Worm (Caenorhabditis elegans) whole organism, late embryonic: ENCODE data around the gene cee-1.
A peak's percentile ranks its signal among the peaks of the same experiment; 100 is the strongest.

Experiments used
- C38D4.7 ChIP-seq: fragments of 200-800 bp; sonication (Bioruptor generic); optimal IDR thresholded peaks from 2 replicates; lab custom pipeline; 2018; ENCODE audit warnings: mild to moderate bottlenecking, missing genetic modification characterization, moderate library complexity, missing compliant biosample characterization
- F13H6.1 ChIP-seq: sonication (generic microtip); optimal IDR thresholded peaks from 2 replicates; lab custom pipeline; 2016; ENCODE audit warnings: missing genetic modification characterization, missing compliant biosample characterization
- K02D7.2 ChIP-seq: sonication (generic microtip); optimal IDR thresholded peaks from 2 replicates; lab custom pipeline; 2017; ENCODE audit warnings: mild to moderate bottlenecking, missing genetic modification characterization, missing compliant biosample characterization
- K09A11.1 ChIP-seq: sonication (generic microtip); optimal IDR thresholded peaks from 2 replicates; lab custom pipeline; 2017; ENCODE audit warnings: antibody characterized with exemption, mild to moderate bottlenecking, missing genetic modification characterization, missing compliant biosample characterization; ENCODE audit not compliant: insufficient read depth
- T23F11.4 ChIP-seq: fragments of 200-800 bp; sonication (Bioruptor generic); optimal IDR thresholded peaks from 2 replicates; lab custom pipeline; 2018; ENCODE audit warnings: mild to moderate bottlenecking, missing genetic modification characterization, missing compliant biosample characterization
- ama-1 ChIP-seq: fragments of 150-350 bp; optimal IDR thresholded peaks from 2 replicates; lab custom pipeline; 2014
- ceh-14 ChIP-seq: sonication (generic microtip); optimal IDR thresholded peaks from 2 replicates; lab custom pipeline; 2016; ENCODE audit warnings: missing genotype, missing genetic modification characterization, missing compliant biosample characterization
- ceh-18 ChIP-seq: sonication (generic microtip); optimal IDR thresholded peaks from 2 replicates; lab custom pipeline; 2016; ENCODE audit warnings: missing genetic modification characterization, missing compliant biosample characterization
- ceh-19 ChIP-seq: fragments of 200-800 bp; sonication (Bioruptor generic); optimal IDR thresholded peaks from 2 replicates; lab custom pipeline; 2018; ENCODE audit warnings: mild to moderate bottlenecking, missing genetic modification characterization, missing compliant biosample characterization
- ceh-2 ChIP-seq: sonication (generic microtip); optimal IDR thresholded peaks from 2 replicates; lab custom pipeline; 2016; ENCODE audit warnings: missing genotype, missing genetic modification characterization, missing compliant biosample characterization
- ceh-31 ChIP-seq: sonication (generic microtip); optimal IDR thresholded peaks from 2 replicates; lab custom pipeline; 2016; ENCODE audit warnings: missing genetic modification characterization, missing compliant biosample characterization
- ceh-34 ChIP-seq: sonication (generic microtip); optimal IDR thresholded peaks from 2 replicates; lab custom pipeline; 2016; ENCODE audit warnings: mild to moderate bottlenecking, missing genetic modification characterization, missing compliant biosample characterization
- ceh-45 ChIP-seq: fragments of 200-800 bp; sonication (Bioruptor generic); IDR thresholded peaks from 2 replicates; pipeline ENCODE4 v1.3.6; 2022; ENCODE audit warnings: missing genetic modification reagents, missing genetic modification characterization, missing compliant biosample characterization
- ceh-48 ChIP-seq: sonication (generic microtip); optimal IDR thresholded peaks from 2 replicates; lab custom pipeline; 2016; ENCODE audit warnings: missing genetic modification characterization, inconsistent platforms, missing compliant biosample characterization
- ceh-6 ChIP-seq: fragments of 200-800 bp; sonication (Bioruptor generic); optimal IDR thresholded peaks from 2 replicates; lab custom pipeline; 2018; ENCODE audit warnings: mild to moderate bottlenecking, missing genetic modification characterization, missing compliant biosample characterization
- dmd-4 ChIP-seq: sonication (generic microtip); optimal IDR thresholded peaks from 2 replicates; lab custom pipeline; 2016; ENCODE audit warnings: borderline replicate concordance, missing genetic modification characterization, missing compliant biosample characterization
- dve-1 ChIP-seq: sonication (generic microtip); optimal IDR thresholded peaks from 2 replicates; lab custom pipeline; 2017; ENCODE audit warnings: antibody characterized with exemption, mild to moderate bottlenecking, missing genetic modification characterization, missing compliant biosample characterization
- elt-2 ChIP-seq: sonication (generic microtip); optimal IDR thresholded peaks from 2 replicates; lab custom pipeline; 2016; ENCODE audit warnings: missing genetic modification reagents, missing genetic modification characterization, missing compliant biosample characterization
- ets-4 ChIP-seq: sonication (generic microtip); optimal IDR thresholded peaks from 2 replicates; lab custom pipeline; 2016; ENCODE audit warnings: missing genetic modification characterization, missing compliant biosample characterization
- eyg-1 ChIP-seq: sonication (generic microtip); optimal IDR thresholded peaks from 2 replicates; lab custom pipeline; 2016; ENCODE audit warnings: missing genotype, missing genetic modification characterization, missing compliant biosample characterization
- fax-1 ChIP-seq: sonication (generic microtip); optimal IDR thresholded peaks from 2 replicates; lab custom pipeline; 2016; ENCODE audit warnings: missing genotype, missing genetic modification characterization, missing compliant biosample characterization
- fkh-10 ChIP-seq: fragments of 150-350 bp; optimal IDR thresholded peaks from 2 replicates; lab custom pipeline; 2014; ENCODE audit warnings: missing biosample characterization, missing genetic modification reagents, missing genetic modification characterization
- fkh-6 ChIP-seq: sonication (generic microtip); optimal IDR thresholded peaks from 2 replicates; lab custom pipeline; 2016; ENCODE audit warnings: missing genetic modification characterization, missing compliant biosample characterization
- gmeb-2 ChIP-seq: sonication (generic microtip); optimal IDR thresholded peaks from 2 replicates; lab custom pipeline; 2016; ENCODE audit warnings: missing genetic modification characterization, inconsistent platforms, missing compliant biosample characterization
- hlh-13 ChIP-seq: fragments of 200-800 bp; sonication (Bioruptor generic); optimal IDR thresholded peaks from 2 replicates; lab custom pipeline; 2018; ENCODE audit warnings: mild to moderate bottlenecking, missing genetic modification characterization, missing compliant biosample characterization
- hlh-15 ChIP-seq: sonication (generic microtip); optimal IDR thresholded peaks from 2 replicates; lab custom pipeline; 2016; ENCODE audit warnings: missing genetic modification characterization, missing compliant biosample characterization
- hlh-30 ChIP-seq: sonication (generic microtip); optimal IDR thresholded peaks from 2 replicates; lab custom pipeline; 2017; ENCODE audit warnings: antibody characterized with exemption, missing genetic modification characterization, missing compliant biosample characterization; ENCODE audit not compliant: insufficient read depth
- lin-11 ChIP-seq: fragments of 200-800 bp; sonication (Bioruptor generic); optimal IDR thresholded peaks from 2 replicates; lab custom pipeline; 2018; ENCODE audit warnings: mild to moderate bottlenecking, missing genetic modification characterization, missing compliant biosample characterization
- madf-2 ChIP-seq: sonication (generic microtip); optimal IDR thresholded peaks from 2 replicates; lab custom pipeline; 2017; ENCODE audit warnings: missing genetic modification characterization, missing compliant biosample characterization
- nfya-1 ChIP-seq: sonication (generic microtip); optimal IDR thresholded peaks from 2 replicates; lab custom pipeline; 2017; ENCODE audit warnings: missing genetic modification characterization, mild to moderate bottlenecking, missing compliant biosample characterization, antibody characterized with exemption, moderate library complexity
- nhr-11 ChIP-seq: fragments of 150-350 bp; optimal IDR thresholded peaks from 2 replicates; lab custom pipeline; 2014; ENCODE audit warnings: missing biosample characterization, missing genetic modification characterization
- nhr-232 ChIP-seq: sonication (generic microtip); optimal IDR thresholded peaks from 2 replicates; lab custom pipeline; 2016; ENCODE audit warnings: missing genetic modification characterization, missing compliant biosample characterization
- npax-4 ChIP-seq: sonication (generic microtip); optimal IDR thresholded peaks from 2 replicates; lab custom pipeline; 2016; ENCODE audit warnings: missing genetic modification characterization, missing compliant biosample characterization
- pag-3 ChIP-seq: sonication (generic microtip); optimal IDR thresholded peaks from 2 replicates; lab custom pipeline; 2016; ENCODE audit warnings: missing compliant biosample characterization, missing genetic modification characterization, borderline replicate concordance
- pha-4 ChIP-seq: fragments of 150-350 bp; optimal IDR thresholded peaks from 2 replicates; lab custom pipeline; 2018; ENCODE audit warnings: missing biosample characterization, missing genetic modification reagents, missing genetic modification characterization
- pqm-1 ChIP-seq: sonication (generic microtip); optimal IDR thresholded peaks from 2 replicates; lab custom pipeline; 2016; ENCODE audit warnings: missing genetic modification characterization, missing compliant biosample characterization
- ref-2 ChIP-seq: sonication (generic microtip); optimal IDR thresholded peaks from 2 replicates; lab custom pipeline; 2016; ENCODE audit warnings: missing genetic modification characterization, missing compliant biosample characterization
- rnt-1 ChIP-seq: sonication (generic microtip); optimal IDR thresholded peaks from 2 replicates; lab custom pipeline; 2016; ENCODE audit warnings: missing genetic modification characterization, missing compliant biosample characterization
- sdc-2 ChIP-seq: sonication (generic microtip); optimal IDR thresholded peaks from 2 replicates; lab custom pipeline; 2016; ENCODE audit warnings: missing genotype, missing genetic modification characterization, missing compliant biosample characterization
- sox-4 ChIP-seq: sonication (generic microtip); optimal IDR thresholded peaks from 2 replicates; lab custom pipeline; 2017; ENCODE audit warnings: mild to moderate bottlenecking, missing genetic modification characterization, inconsistent platforms, missing compliant biosample characterization
- syd-9 ChIP-seq: sonication (generic microtip); optimal IDR thresholded peaks from 2 replicates; lab custom pipeline; 2016; ENCODE audit warnings: mild to moderate bottlenecking, missing genetic modification characterization, moderate library complexity, missing compliant biosample characterization
- tbx-2 ChIP-seq: sonication (generic microtip); optimal IDR thresholded peaks from 2 replicates; lab custom pipeline; 2016; ENCODE audit warnings: missing genetic modification characterization, missing compliant biosample characterization
- ttx-3 ChIP-seq: sonication (generic microtip); optimal IDR thresholded peaks from 2 replicates; lab custom pipeline; 2016; ENCODE audit warnings: missing genetic modification reagents, missing genetic modification characterization, missing compliant biosample characterization
- unc-3 ChIP-seq, 2 experiments: fragments of 200-800 bp in 1 of 2; sonication (Bioruptor generic) in 1 of 2; sonication (generic microtip) in 1 of 2; conservative IDR thresholded peaks in 1 of 2; optimal IDR thresholded peaks in 1 of 2; 2 replicates each; pipeline versions ENCODE4 v1.3.6 to Lab custom; 2016 to 2022; ENCODE audit warnings: missing compliant biosample characterization in 2 of 2, missing genetic modification characterization in 2 of 2, missing genetic modification reagents in 1 of 2
- unc-42 ChIP-seq: sonication (generic microtip); optimal IDR thresholded peaks from 2 replicates; lab custom pipeline; 2016; ENCODE audit warnings: missing genotype, missing genetic modification characterization, missing compliant biosample characterization
- zip-5 ChIP-seq: sonication (generic microtip); optimal IDR thresholded peaks from 2 replicates; lab custom pipeline; 2016; ENCODE audit warnings: missing genetic modification characterization, missing compliant biosample characterization
- ztf-16 ChIP-seq: sonication (generic microtip); optimal IDR thresholded peaks from 2 replicates; lab custom pipeline; 2017; ENCODE audit warnings: missing genetic modification characterization, missing compliant biosample characterization

cee-1 gene

ce11 chrIII:4899728-4900127, 12.8 kb upstream of the cee-1 start (continued):
- TF ChIP-seq hlh-30, result peak; percentile 98
- peak; percentile 10 for TF ChIP-seq gmeb-2 (tag; lab: Kevin White, UChicago)
- 0 out of 2 replicates have a peak, but pooled peaks have one; percentile 37 for TF ChIP-seq unc-3 (GFP tag; conservative IDR thresholded peaks at IDR 0.05; lab: Robert Waterston, UW)
- TF ChIP-seq unc-3 (tag; optimal IDR thresholded peaks at IDR 0.05; lab: Kevin White, UChicago), result peak; percentile 85
- peak; percentile 23 for TF ChIP-seq ceh-48
- TF ChIP-seq F13H6.1 (tag; lab: Kevin White, UChicago), result peak; percentile 89
- no peak for TF ChIP-seq nhr-232 (tag; lab: Kevin White, UChicago)
- peak; percentile 54 for TF ChIP-seq fkh-6 (tag; lab: Kevin White, UChicago)
- no peak for TF ChIP-seq K02D7.2 (tag; lab: Kevin White, UChicago)
- peak; percentile 53 for TF ChIP-seq ceh-6 (GFP tag; lab: Kevin White, UChicago)
- TF ChIP-seq dmd-4 (tag; lab: Kevin White, UChicago), result peak; percentile 85
- peak; percentile 56 for TF ChIP-seq ceh-19 (GFP tag; lab: Kevin White, UChicago)
- TF ChIP-seq zip-5 (tag; lab: Kevin White, UChicago), result no peak
- no peak for TF ChIP-seq fax-1 (tag; lab: Kevin White, UChicago)
- TF ChIP-seq lin-11, result no peak
- TF ChIP-seq pha-4, result no peak
- TF ChIP-seq pag-3 (tag; lab: Kevin White, UChicago), result no peak
- TF ChIP-seq C38D4.7 (GFP tag; lab: Kevin White, UChicago), result no peak
- peak; percentile 77 for TF ChIP-seq pqm-1
- TF ChIP-seq hlh-13 (GFP tag; lab: Kevin White, UChicago), result no peak
- peak; percentile 72 for TF ChIP-seq fkh-10
- TF ChIP-seq ceh-2 (tag; lab: Kevin White, UChicago), result peak; percentile 70
- TF ChIP-seq ama-1, result no peak
- TF ChIP-seq K09A11.1 (tag; lab: Kevin White, UChicago), result peak; percentile 33
- peak; percentile 98 for TF ChIP-seq ceh-31
- no peak for TF ChIP-seq npax-4 (tag; lab: Kevin White, UChicago)
- peak; percentile 70 for TF ChIP-seq syd-9 (tag; lab: Kevin White, UChicago)
- TF ChIP-seq sox-4 (tag; lab: Kevin White, UChicago), result no peak
- TF ChIP-seq madf-2 (tag; lab: Kevin White, UChicago), result peak; percentile 63
- TF ChIP-seq sdc-2 (tag; lab: Kevin White, UChicago), result peak; percentile 75
- TF ChIP-seq unc-42, result peak; percentile 89
- peak; percentile 70 for TF ChIP-seq elt-2 (tag; lab: Kevin White, UChicago)
- peak; percentile 15 for TF ChIP-seq ztf-16 (tag; lab: Kevin White, UChicago)
- no peak for TF ChIP-seq hlh-15 (tag; lab: Kevin White, UChicago)
- peak; percentile 98 for TF ChIP-seq tbx-2 (tag; lab: Kevin White, UChicago)
- peak; percentile 95 for TF ChIP-seq ceh-34 (tag; lab: Kevin White, UChicago)
- peak; percentile 96 for TF ChIP-seq ref-2 (tag; lab: Kevin White, UChicago)
- TF ChIP-seq ets-4, result peak; percentile 99
- peak; percentile 99 for TF ChIP-seq ceh-18
- peak; percentile 40 for TF ChIP-seq T23F11.4 (GFP tag; lab: Kevin White, UChicago)
- no peak for TF ChIP-seq ceh-45 (GFP tag; lab: Robert Waterston, UW)
- TF ChIP-seq ceh-14 (tag; lab: Kevin White, UChicago), result peak; percentile 88
- TF ChIP-seq nhr-11 (tag; lab: Kevin White, UChicago), result no peak
- TF ChIP-seq eyg-1, result peak; percentile 25
- peak; percentile 93 for TF ChIP-seq dve-1 (tag; lab: Kevin White, UChicago)
- peak; percentile 97 for TF ChIP-seq nfya-1 (tag; lab: Kevin White, UChicago)
- TF ChIP-seq rnt-1 (tag; lab: Kevin White, UChicago), result peak; percentile 98
- no peak for TF ChIP-seq ttx-3 (tag; lab: Kevin White, UChicago)
